Fruit fly (Drosophila melanogaster) whole organism, prepupa: Measurements from ENCODE around the gene CG31230.

Source experiments
- Blimp-1 ChIP-seq: fragments of 200-800 bp; sonication (Bioruptor generic); optimal IDR thresholded peaks from 3 replicates; lab custom pipeline; 2017; ENCODE audit warnings: missing biosample characterization, missing genetic modification characterization, mild to moderate bottlenecking, moderate library complexity, missing genetic modification reagents
- CG10669 ChIP-seq: fragments of 200-800 bp; sonication (Bioruptor generic); optimal IDR thresholded peaks from 3 replicates; lab custom pipeline; 2018; ENCODE audit warnings: missing biosample characterization, mild to moderate bottlenecking, missing genetic modification characterization, moderate library complexity
- CG11294 ChIP-seq: fragments of 200-800 bp; sonication (Bioruptor generic); IDR thresholded peaks from 2 replicates; pipeline ENCODE4 v1.3.6; 2022; ENCODE audit warnings: missing biosample characterization, missing genetic modification characterization
- CG11762 ChIP-seq: fragments of 200-800 bp; sonication (Bioruptor generic); optimal IDR thresholded peaks from 3 replicates; lab custom pipeline; 2016; ENCODE audit warnings: missing biosample characterization, missing genetic modification characterization; ENCODE audit not compliant: insufficient read depth
- CG11902 ChIP-seq: fragments of 200-800 bp; sonication (Bioruptor generic); optimal IDR thresholded peaks from 3 replicates; lab custom pipeline; 2016; ENCODE audit warnings: missing biosample characterization, missing genetic modification characterization
- CG15336 ChIP-seq: fragments of 200-800 bp; sonication (Bioruptor generic); IDR thresholded peaks from 2 replicates; pipeline ENCODE4 v1.3.6; 2022; ENCODE audit warnings: missing biosample characterization, missing genetic modification characterization
- CG16779 ChIP-seq: fragments of 200-800 bp; sonication (Bioruptor generic); optimal IDR thresholded peaks from 3 replicates; lab custom pipeline; 2017; ENCODE audit warnings: missing biosample characterization, mild to moderate bottlenecking, missing genetic modification characterization
- CG3032 ChIP-seq: fragments of 200-800 bp; optimal IDR thresholded peaks from 2 replicates; lab custom pipeline; 2019; ENCODE audit warnings: missing biosample characterization, mild to moderate bottlenecking, missing genetic modification characterization, moderate library complexity
- CG31627 ChIP-seq: fragments of 200-800 bp; sonication (Bioruptor generic); optimal IDR thresholded peaks from 3 replicates; lab custom pipeline; 2016; ENCODE audit warnings: missing biosample characterization, missing genetic modification characterization
- CG32006 ChIP-seq: fragments of 200-800 bp; sonication (Bioruptor generic); optimal IDR thresholded peaks from 3 replicates; lab custom pipeline; 2017; ENCODE audit warnings: missing biosample characterization, mild to moderate bottlenecking, missing genetic modification characterization
- CG3919 ChIP-seq: fragments of 200-800 bp; sonication (Bioruptor generic); optimal IDR thresholded peaks from 3 replicates; lab custom pipeline; 2016; ENCODE audit warnings: missing biosample characterization, missing genetic modification characterization
- CG6163 ChIP-seq: fragments of 200-800 bp; sonication (Bioruptor generic); IDR thresholded peaks from 3 replicates; pipeline ENCODE4 v1.3.6; 2022; ENCODE audit warnings: missing biosample characterization, missing genetic modification characterization
- CG6276 ChIP-seq: fragments of 200-800 bp; sonication (Bioruptor generic); optimal IDR thresholded peaks from 2 replicates; lab custom pipeline; 2017; ENCODE audit warnings: missing biosample characterization, mild to moderate bottlenecking, missing genetic modification characterization
- CG6792 ChIP-seq: fragments of 200-800 bp; sonication (Bioruptor generic); optimal IDR thresholded peaks from 3 replicates; lab custom pipeline; 2016; ENCODE audit warnings: missing biosample characterization, missing genetic modification characterization
- CG7368 ChIP-seq: fragments of 200-800 bp; sonication (Bioruptor generic); optimal IDR thresholded peaks from 3 replicates; lab custom pipeline; 2016; ENCODE audit warnings: missing biosample characterization, missing genetic modification characterization
- CG8119 ChIP-seq: fragments of 200-800 bp; sonication (Bioruptor generic); IDR thresholded peaks from 3 replicates; pipeline ENCODE4 v1.3.6; 2022; ENCODE audit warnings: missing biosample characterization, missing genetic modification characterization
- CG8319 ChIP-seq: fragments of 200-800 bp; sonication (Bioruptor generic); optimal IDR thresholded peaks from 3 replicates; lab custom pipeline; 2016; ENCODE audit warnings: missing biosample characterization, missing genetic modification characterization
- CG9139 ChIP-seq: fragments of 200-800 bp; sonication (Bioruptor generic); optimal IDR thresholded peaks from 3 replicates; lab custom pipeline; 2017; ENCODE audit warnings: missing biosample characterization, mild to moderate bottlenecking, missing genetic modification characterization
- Eip75B ChIP-seq: fragments of 200-800 bp; sonication (Bioruptor generic); optimal IDR thresholded peaks from 3 replicates; lab custom pipeline; 2016; ENCODE audit warnings: missing biosample characterization, missing genetic modification characterization
- Eip78C ChIP-seq: fragments of 200-800 bp; sonication (Bioruptor generic); peaks from one replicate; lab custom pipeline; 2016; ENCODE audit warnings: missing biosample characterization, missing genetic modification characterization
- Eip93F ChIP-seq: fragments of 200-800 bp; sonication (Bioruptor generic); optimal IDR thresholded peaks from 2 replicates; lab custom pipeline; 2016; ENCODE audit warnings: missing biosample characterization, mild to moderate bottlenecking, missing genetic modification characterization
- Ets21C ChIP-seq: fragments of 200-800 bp; sonication (Bioruptor generic); optimal IDR thresholded peaks from 3 replicates; lab custom pipeline; 2016; ENCODE audit warnings: missing biosample characterization, missing genetic modification characterization
- Ets96B ChIP-seq: fragments of 200-800 bp; optimal IDR thresholded peaks from 2 replicates; lab custom pipeline; 2019; ENCODE audit warnings: missing biosample characterization, mild to moderate bottlenecking, missing genetic modification characterization, moderate library complexity
- Hr39 ChIP-seq: fragments of 200-800 bp; sonication (Bioruptor generic); optimal IDR thresholded peaks from 2 replicates; lab custom pipeline; 2016; ENCODE audit warnings: missing biosample characterization, missing genetic modification characterization
- Lpt ChIP-seq: fragments of 200-800 bp; sonication (Bioruptor generic); optimal IDR thresholded peaks from 3 replicates; lab custom pipeline; 2016; ENCODE audit warnings: missing biosample characterization, missing genetic modification characterization
- Met ChIP-seq: fragments of 200-800 bp; sonication (Bioruptor generic); optimal IDR thresholded peaks from 3 replicates; lab custom pipeline; 2016; ENCODE audit warnings: missing biosample characterization, missing genetic modification characterization
- OdsH ChIP-seq: fragments of 200-800 bp; sonication (Bioruptor generic); optimal IDR thresholded peaks from 3 replicates; lab custom pipeline; 2016; ENCODE audit warnings: missing biosample characterization, missing genetic modification characterization
- Smox ChIP-seq: fragments of 200-800 bp; sonication (Bioruptor generic); optimal IDR thresholded peaks from 3 replicates; lab custom pipeline; 2016; ENCODE audit warnings: missing biosample characterization, missing genetic modification characterization
- Sox102F ChIP-seq: fragments of 200-800 bp; sonication (Bioruptor generic); optimal IDR thresholded peaks from 2 replicates; lab custom pipeline; 2016; ENCODE audit warnings: missing biosample characterization, mild to moderate bottlenecking, missing genetic modification characterization
- Sox14 ChIP-seq: fragments of 200-800 bp; sonication (Bioruptor generic); optimal IDR thresholded peaks from 3 replicates; lab custom pipeline; 2016; ENCODE audit warnings: missing biosample characterization, missing genetic modification characterization
- Sox15 ChIP-seq: fragments of 200-800 bp; sonication (Bioruptor generic); optimal IDR thresholded peaks from 3 replicates; lab custom pipeline; 2016; ENCODE audit warnings: missing biosample characterization, missing genetic modification characterization
- achi ChIP-seq: fragments of 200-800 bp; sonication (Bioruptor generic); optimal IDR thresholded peaks from 3 replicates; lab custom pipeline; 2016; ENCODE audit warnings: missing biosample characterization, missing genetic modification characterization
- acj6 ChIP-seq: fragments of 200-800 bp; sonication (Bioruptor generic); optimal IDR thresholded peaks from 3 replicates; lab custom pipeline; 2016; ENCODE audit warnings: missing biosample characterization, missing genetic modification characterization
- dac ChIP-seq: fragments of 200-800 bp; sonication (Bioruptor generic); optimal IDR thresholded peaks from 2 replicates; lab custom pipeline; 2017; ENCODE audit warnings: missing biosample characterization, mild to moderate bottlenecking, missing genetic modification characterization
- dsx ChIP-seq: fragments of 200-800 bp; optimal IDR thresholded peaks from 3 replicates; lab custom pipeline; 2019; ENCODE audit warnings: missing biosample characterization, mild to moderate bottlenecking, missing genetic modification characterization, moderate library complexity; ENCODE audit not compliant: poor library complexity, severe bottlenecking
- eg ChIP-seq: fragments of 200-800 bp; sonication (Bioruptor generic); IDR thresholded peaks from 3 replicates; pipeline ENCODE4 v1.3.6; 2022; ENCODE audit warnings: missing biosample characterization, missing genetic modification characterization
- fd59A ChIP-seq: fragments of 200-800 bp; sonication (Bioruptor generic); optimal IDR thresholded peaks from 2 replicates; lab custom pipeline; 2017; ENCODE audit warnings: missing biosample characterization, mild to moderate bottlenecking, missing genetic modification characterization, missing genetic modification reagents
- fd85E ChIP-seq: fragments of 200-800 bp; sonication (Bioruptor generic); optimal IDR thresholded peaks from 3 replicates; lab custom pipeline; 2016; ENCODE audit warnings: missing biosample characterization, missing genetic modification characterization
- pdm3 ChIP-seq: fragments of 200-800 bp; sonication (Bioruptor generic); optimal IDR thresholded peaks from 3 replicates; lab custom pipeline; 2016; ENCODE audit warnings: missing biosample characterization, missing genetic modification characterization
- salr ChIP-seq, 2 experiments: fragments of 200-800 bp; sonication (Bioruptor generic); optimal IDR thresholded peaks; 3 replicates each; lab custom pipeline; 2016 to 2018; ENCODE audit warnings: missing biosample characterization in 2 of 2, missing genetic modification characterization in 2 of 2, mild to moderate bottlenecking in 1 of 2
- ss ChIP-seq, 2 experiments: fragments of 200-800 bp; sonication (Bioruptor generic); optimal IDR thresholded peaks; 2 replicates in 1 of 2; 3 replicates in 1 of 2; lab custom pipeline; 2017 to 2018; ENCODE audit warnings: mild to moderate bottlenecking in 2 of 2, missing biosample characterization in 2 of 2, missing genetic modification characterization in 2 of 2, moderate library complexity in 1 of 2
- svp ChIP-seq: fragments of 200-800 bp; sonication (Bioruptor generic); peaks from one replicate; lab custom pipeline; 2016; ENCODE audit warnings: missing biosample characterization, missing genetic modification characterization
- topi ChIP-seq: fragments of 200-800 bp; sonication (Bioruptor generic); optimal IDR thresholded peaks from 3 replicates; lab custom pipeline; 2016; ENCODE audit warnings: missing biosample characterization, missing genetic modification characterization
- vri ChIP-seq: fragments of 200-800 bp; sonication (Bioruptor generic); optimal IDR thresholded peaks from 3 replicates; lab custom pipeline; 2016; ENCODE audit warnings: missing biosample characterization, mild to moderate bottlenecking, missing genetic modification characterization

The CG31230 gene

DNA sequence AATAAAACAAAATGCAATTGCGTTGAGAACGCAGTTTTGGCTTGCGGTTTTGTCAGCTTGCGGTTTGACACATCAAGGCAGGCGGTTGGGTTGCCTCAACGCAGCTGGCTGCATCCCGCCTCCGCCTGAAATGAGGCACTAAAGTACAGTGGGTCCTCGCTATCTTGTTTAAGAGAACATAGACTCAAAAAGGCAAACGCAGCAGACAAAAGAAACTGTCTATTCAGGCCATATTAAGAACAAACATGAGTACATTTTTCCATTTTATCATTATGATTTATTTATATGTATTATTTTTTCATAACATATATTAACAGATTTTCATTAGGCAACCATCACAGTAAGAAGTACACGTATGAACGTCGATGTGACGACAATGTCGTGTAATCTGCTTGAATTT lies 31.8 kb upstream of the CG31230 start (continued):
- TF ChIP-seq CG6276 (GFP tag; lab: Kevin White, UChicago) = peak; percentile 12
- peak; percentile 13 for TF ChIP-seq OdsH (GFP tag; lab: Kevin White, UChicago)
- no peak for TF ChIP-seq CG31627 (GFP tag; lab: Kevin White, UChicago)
- no peak for TF ChIP-seq salr (GFP tag; optimal IDR thresholded peaks at IDR 0.05; lab: Kevin White, UChicago)
- no peak for TF ChIP-seq Eip93F (GFP tag; lab: Kevin White, UChicago)
- TF ChIP-seq dac (GFP tag; lab: Kevin White, UChicago) = no peak
- TF ChIP-seq CG3919 (GFP tag; lab: Kevin White, UChicago) = peak; percentile 27
- peak; percentile 75 for TF ChIP-seq eg (GFP tag; lab: Robert Waterston, UW)
- TF ChIP-seq vri (GFP tag; lab: Kevin White, UChicago) = no peak
- no peak for TF ChIP-seq Met (GFP tag; lab: Kevin White, UChicago)
- no peak for TF ChIP-seq CG7368
- TF ChIP-seq CG10669 (GFP tag; lab: Kevin White, UChicago) = no peak
- TF ChIP-seq topi = no peak
- peak; percentile 46 for TF ChIP-seq CG32006
- TF ChIP-seq CG11762 (GFP tag; lab: Kevin White, UChicago) = no peak
- TF ChIP-seq fd59A (GFP tag; lab: Kevin White, UChicago) = no peak
- peak; percentile 13 for TF ChIP-seq CG6792
- TF ChIP-seq CG8119 (GFP tag; lab: Robert Waterston, UW) = peak; percentile 33; the same call in 1 of the 3 replicates
- no peak for TF ChIP-seq Sox14 (GFP tag; lab: Kevin White, UChicago)
- no peak for TF ChIP-seq acj6 (GFP tag; lab: Kevin White, UChicago)
- TF ChIP-seq dsx (GFP tag; lab: Kevin White, UChicago) = peak; percentile 49
- TF ChIP-seq fd85E (GFP tag; lab: Kevin White, UChicago) = no peak
- peak; percentile 27 for TF ChIP-seq achi (GFP tag; lab: Kevin White, UChicago)

DNA sequence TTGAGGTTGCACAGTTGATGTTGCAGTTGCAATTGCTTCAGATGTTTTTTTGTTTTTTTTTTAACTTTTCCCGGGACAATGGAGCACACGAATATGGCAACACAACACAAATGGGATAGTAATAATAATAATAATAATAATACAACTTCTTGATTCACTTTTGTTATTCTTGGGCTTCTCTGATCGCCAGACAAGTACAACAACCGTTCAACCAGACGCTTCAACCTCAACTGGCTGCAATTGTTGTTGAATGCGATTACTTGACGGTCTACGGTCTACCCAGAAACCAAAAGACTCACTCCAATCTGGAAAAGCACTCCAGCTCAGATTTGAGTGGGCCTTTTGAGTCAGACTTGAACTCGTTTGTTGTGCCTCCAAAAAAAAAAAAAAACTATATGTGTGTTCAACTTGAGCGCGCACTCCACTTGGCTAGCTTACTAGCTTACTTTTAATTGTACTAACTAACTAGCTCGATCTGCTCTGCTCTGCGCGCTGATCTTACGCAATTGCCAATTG lies 30.2 kb upstream of the CG31230 start, which contains the start of gene CG14301:
CG14301 (minus strand) TSS at position 216 of the 516 bp plus-strand sequence.
- TF ChIP-seq ss (GFP tag; optimal IDR thresholded peaks at IDR 0.05; lab: Kevin White, UChicago) (peak in 1 of 2 experiments; percentile 13), CG15336 (peak; percentile 16; the same call in 1 of the 2 replicates), CG3919 (GFP tag; lab: Kevin White, UChicago) (peak; percentile 10), eg (GFP tag; lab: Robert Waterston, UW) (peak; percentile 29; the same call in 1 of the 3 replicates), Lpt (GFP tag; lab: Kevin White, UChicago) (peak; percentile 3), CG16779 (tag; lab: Kevin White, UChicago) (no peak), Eip78C (GFP tag; lab: Kevin White, UChicago) (peak; percentile 29), CG11762 (GFP tag; lab: Kevin White, UChicago) (no peak)

- TF ChIP-seq Eip93F (GFP tag; lab: Kevin White, UChicago) (no peak), Sox15 (GFP tag; lab: Kevin White, UChicago) (no peak)
Measured at dm6 chr3R:18643646-18644045, 27.8 kb upstream of the CG31230 start.

DNA sequence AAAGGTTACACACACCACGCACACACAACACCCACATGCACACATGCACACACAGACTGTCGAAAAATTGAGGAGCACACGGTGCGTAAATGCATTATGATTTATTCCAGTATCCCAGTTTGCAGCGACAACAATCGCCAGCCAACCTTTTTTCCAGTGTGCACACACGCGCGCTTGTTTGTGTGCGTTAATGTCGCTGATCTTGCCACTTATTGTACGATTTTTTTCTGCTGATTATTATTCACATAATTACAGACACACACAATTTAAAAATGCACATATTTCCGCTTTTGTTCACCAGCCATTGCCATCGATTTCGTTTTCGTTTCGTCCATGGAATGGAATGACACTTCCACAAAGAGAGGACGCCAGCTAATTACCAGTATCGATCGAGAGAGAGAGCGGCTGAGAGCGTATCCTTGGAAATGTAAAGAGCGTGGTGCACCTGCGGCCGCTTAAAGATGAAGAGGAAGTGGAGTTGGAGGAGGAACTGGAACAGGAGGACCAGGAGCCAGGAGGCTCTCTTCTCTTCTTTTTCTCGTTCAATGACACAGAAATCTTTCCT lies 13.0 kb upstream of the CG31230 start:
- TF ChIP-seq Sox102F (GFP tag; lab: Kevin White, UChicago) (no peak), CG6163 (GFP tag; lab: Robert Waterston, UW) (peak; percentile 18; the same call in 1 of the 3 replicates), fd85E (GFP tag; lab: Kevin White, UChicago) (no peak), Smox (GFP tag; lab: Kevin White, UChicago) (no peak), CG9139 (GFP tag; lab: Kevin White, UChicago) (no peak), Blimp-1 (GFP tag; lab: Kevin White, UChicago) (peak; percentile 66), svp (GFP tag; lab: Kevin White, UChicago) (peak; percentile 79), Eip75B (GFP tag; lab: Kevin White, UChicago) (no peak), CG15336 (no peak), CG8319 (GFP tag; lab: Kevin White, UChicago) (no peak), Ets96B (no peak), CG11902 (GFP tag; lab: Kevin White, UChicago) (no peak), Met (GFP tag; lab: Kevin White, UChicago) (no peak), acj6 (GFP tag; lab: Kevin White, UChicago) (no peak), Eip78C (GFP tag; lab: Kevin White, UChicago) (peak; percentile 51), CG11294 (no peak), Ets21C (GFP tag; lab: Kevin White, UChicago) (no peak), CG3032 (tag; lab: Kevin White, UChicago) (no peak), Hr39 (no peak), pdm3 (GFP tag; lab: Kevin White, UChicago) (no peak)
